Fruit fly (Drosophila melanogaster) whole organism, pupa: ENCODE results near the gene hep.
A peak's percentile ranks its signal among the peaks of the same experiment; 100 is the strongest.

ENCODE experiments used
- CG10348 ChIP-seq: fragments of 200-800 bp; sonication (Bioruptor generic); IDR thresholded peaks from 2 replicates; pipeline ENCODE4 v1.3.6; 2022; ENCODE audit warnings: missing biosample characterization, missing genetic modification characterization
- CG12605 ChIP-seq: fragments of 200-800 bp; sonication (Bioruptor generic); IDR thresholded peaks from 2 replicates; pipeline ENCODE4 v1.3.6; 2022; ENCODE audit warnings: missing biosample characterization, missing genetic modification characterization
- CG13204 ChIP-seq: fragments of 200-800 bp; sonication (Bioruptor generic); optimal IDR thresholded peaks from 2 replicates; lab custom pipeline; 2018; ENCODE audit warnings: missing biosample characterization, mild to moderate bottlenecking, missing genetic modification characterization, moderate library complexity
- CG14655 ChIP-seq: fragments of 200-800 bp; sonication (Bioruptor generic); optimal IDR thresholded peaks from 3 replicates; lab custom pipeline; 2017; ENCODE audit warnings: mild to moderate bottlenecking, missing biosample characterization, missing genetic modification reagents, missing genetic modification characterization
- CG15710 ChIP-seq: fragments of 200-800 bp; sonication (Bioruptor generic); optimal IDR thresholded peaks from 2 replicates; lab custom pipeline; 2018; ENCODE audit warnings: missing biosample characterization, mild to moderate bottlenecking, missing genetic modification characterization, moderate library complexity
- CG17806 ChIP-seq: fragments of 200-800 bp; sonication (Bioruptor generic); optimal IDR thresholded peaks from 2 replicates; lab custom pipeline; 2018; ENCODE audit warnings: missing biosample characterization, mild to moderate bottlenecking, missing genetic modification characterization, moderate library complexity
- CG32121 ChIP-seq: fragments of 200-800 bp; sonication (Bioruptor generic); IDR thresholded peaks from 2 replicates; pipeline ENCODE4 v1.3.6; 2022; ENCODE audit warnings: missing biosample characterization, missing genetic modification characterization
- CG34367 ChIP-seq: fragments of 200-800 bp; sonication (Bioruptor generic); optimal IDR thresholded peaks from 2 replicates; lab custom pipeline; 2018; ENCODE audit warnings: missing biosample characterization, mild to moderate bottlenecking, missing genetic modification characterization
- CG4496 ChIP-seq: fragments of 200-800 bp; sonication (Bioruptor generic); IDR thresholded peaks from 3 replicates; pipeline ENCODE4 v1.3.6; 2022; ENCODE audit warnings: missing biosample characterization, missing genetic modification characterization
- CG8159 ChIP-seq: fragments of 200-800 bp; sonication (Bioruptor generic); optimal IDR thresholded peaks from 3 replicates; lab custom pipeline; 2018; ENCODE audit warnings: missing biosample characterization, mild to moderate bottlenecking, missing genetic modification characterization, moderate library complexity
- CG8301 ChIP-seq: fragments of 200-800 bp; sonication (Bioruptor generic); optimal IDR thresholded peaks from 2 replicates; lab custom pipeline; 2018; ENCODE audit warnings: missing biosample characterization, mild to moderate bottlenecking, missing genetic modification characterization
- CG9948 ChIP-seq: fragments of 200-800 bp; sonication (Bioruptor generic); optimal IDR thresholded peaks from 2 replicates; lab custom pipeline; 2018; ENCODE audit warnings: missing biosample characterization, mild to moderate bottlenecking, missing genetic modification characterization, moderate library complexity
- D1 ChIP-seq: fragments of 200-800 bp; sonication (Bioruptor generic); optimal IDR thresholded peaks from 2 replicates; lab custom pipeline; 2018; ENCODE audit warnings: missing biosample characterization, mild to moderate bottlenecking, missing genetic modification characterization, moderate library complexity
- EcR ChIP-seq: fragments of 200-800 bp; sonication (Bioruptor generic); optimal IDR thresholded peaks from 3 replicates; lab custom pipeline; 2019; ENCODE audit warnings: missing biosample characterization, missing genetic modification characterization, mild to moderate bottlenecking, moderate library complexity, missing genetic modification reagents
- Ets98B ChIP-seq: fragments of 200-800 bp; sonication (Bioruptor generic); IDR thresholded peaks from 2 replicates; pipeline ENCODE4 v1.3.6; 2022; ENCODE audit warnings: missing biosample characterization, missing genetic modification characterization
- Pif1A ChIP-seq: fragments of 200-800 bp; sonication (Bioruptor generic); optimal IDR thresholded peaks from 3 replicates; lab custom pipeline; 2016; ENCODE audit warnings: missing biosample characterization, missing genetic modification characterization
- Pif1B ChIP-seq: fragments of 200-800 bp; sonication (Bioruptor generic); optimal IDR thresholded peaks from 3 replicates; lab custom pipeline; 2016; ENCODE audit warnings: missing biosample characterization, missing genetic modification characterization
- Snoo ChIP-seq: fragments of 200-800 bp; sonication (Bioruptor generic); optimal IDR thresholded peaks from 3 replicates; lab custom pipeline; 2017; ENCODE audit warnings: missing biosample characterization, mild to moderate bottlenecking, missing genetic modification characterization, inconsistent platforms
- fd96Ca ChIP-seq: fragments of 200-800 bp; sonication (Bioruptor generic); IDR thresholded peaks from 3 replicates; pipeline ENCODE4 v1.3.6; 2022; ENCODE audit warnings: missing biosample characterization, missing genetic modification characterization
- gl ChIP-seq: fragments of 200-800 bp; sonication (Bioruptor generic); optimal IDR thresholded peaks from 2 replicates; lab custom pipeline; 2018; ENCODE audit warnings: missing biosample characterization, mild to moderate bottlenecking, missing genetic modification characterization
- rn ChIP-seq: fragments of 200-800 bp; sonication (Bioruptor generic); IDR thresholded peaks from 2 replicates; pipeline ENCODE4 v1.3.6; 2022; ENCODE audit warnings: missing biosample characterization, missing genetic modification characterization

The hep gene

DNA sequence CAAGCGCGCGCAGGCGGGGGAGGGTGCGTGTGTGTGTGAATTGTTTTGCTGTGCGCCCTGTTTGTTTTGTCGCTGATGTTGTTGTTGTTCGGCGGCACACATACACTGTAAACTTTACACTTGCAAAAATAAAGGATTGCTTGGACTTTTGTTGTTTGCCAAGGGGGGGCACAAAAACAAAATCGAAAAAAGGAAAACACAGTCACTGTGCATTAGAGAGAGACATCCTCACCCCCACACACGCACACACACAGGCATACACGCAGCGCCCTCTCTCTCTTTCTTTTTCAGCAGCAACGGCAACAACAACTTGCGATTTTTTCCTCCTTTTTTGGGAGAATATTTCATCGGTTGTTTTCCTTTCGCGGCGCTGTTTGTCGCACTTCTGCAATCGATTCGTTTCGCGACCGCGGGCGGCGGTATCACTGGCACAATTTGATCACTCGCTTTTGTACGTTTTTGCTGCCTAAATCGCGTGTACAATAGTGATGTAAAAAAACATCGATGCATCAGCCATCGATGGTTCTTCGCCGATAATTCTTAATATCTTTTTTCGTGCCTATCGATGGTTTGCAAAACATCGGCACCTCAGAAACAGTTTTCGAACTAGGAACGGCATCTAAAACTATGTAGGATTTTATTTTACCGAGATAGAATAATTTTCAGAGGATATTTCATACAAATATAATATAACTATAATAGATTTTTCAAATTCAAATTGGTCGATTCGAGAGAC, at the start of gene hep:
Gene hep, minus strand, starts transcription at position 515 of the 736 bp plus-strand sequence.
- peak; percentile 30 for TF ChIP-seq CG8301
- TF ChIP-seq CG17806 (tag; lab: Kevin White, UChicago) = no peak
- 0 out of 3 replicates have a peak, but pooled peaks have one; percentile 13 for TF ChIP-seq fd96Ca (GFP tag; lab: Robert Waterston, UW)
- no peak for TF ChIP-seq CG10348
- peak; percentile 12 for TF ChIP-seq CG8159 (tag; lab: Kevin White, UChicago)
- TF ChIP-seq Ets98B (GFP tag; lab: Robert Waterston, UW) = no peak
- TF ChIP-seq CG9948 (tag; lab: Kevin White, UChicago) = no peak
- no peak for TF ChIP-seq Pif1B
- TF ChIP-seq D1 (tag; lab: Kevin White, UChicago) = no peak
- TF ChIP-seq rn (GFP tag; lab: Robert Waterston, UW) = no peak
- TF ChIP-seq CG34367 (tag; lab: Kevin White, UChicago) = no peak
- no peak for TF ChIP-seq CG13204 (GFP tag; lab: Kevin White, UChicago)
- no peak for TF ChIP-seq gl (tag; lab: Kevin White, UChicago)
- 0 out of 2 replicates have a peak, but pooled peaks have one; percentile 42 for TF ChIP-seq CG32121 (GFP tag; lab: Robert Waterston, UW)
- no peak for TF ChIP-seq Snoo (tag; lab: Kevin White, UChicago)
- TF ChIP-seq CG15710 (tag; lab: Kevin White, UChicago) = no peak
- TF ChIP-seq CG4496 (GFP tag; lab: Robert Waterston, UW) = no peak
- TF ChIP-seq Pif1A (GFP tag; lab: Kevin White, UChicago) = no peak

- TF ChIP-seq CG12605 (no peak), CG8301 (peak; percentile 47), CG8159 (tag; lab: Kevin White, UChicago) (no peak), CG32121 (GFP tag; lab: Robert Waterston, UW) (no peak), D1 (tag; lab: Kevin White, UChicago) (no peak), Pif1A (GFP tag; lab: Kevin White, UChicago) (no peak), CG10348 (no peak), CG4496 (GFP tag; lab: Robert Waterston, UW) (peak; percentile 45; the same call in 1 of the 3 replicates), Pif1B (no peak), fd96Ca (GFP tag; lab: Robert Waterston, UW) (no peak), rn (GFP tag; lab: Robert Waterston, UW) (no peak), CG15710 (tag; lab: Kevin White, UChicago) (no peak), gl (tag; lab: Kevin White, UChicago) (no peak), Snoo (tag; lab: Kevin White, UChicago) (no peak), CG14655 (GFP tag; lab: Kevin White, UChicago) (peak; percentile 52), CG13204 (GFP tag; lab: Kevin White, UChicago) (no peak), CG17806 (tag; lab: Kevin White, UChicago) (no peak), CG34367 (tag; lab: Kevin White, UChicago) (no peak), Ets98B (GFP tag; lab: Robert Waterston, UW) (peak; percentile 39; the same call in 1 of the 2 replicates), CG9948 (tag; lab: Kevin White, UChicago) (no peak), EcR (GFP tag; lab: Kevin White, UChicago) (no peak)
These were observed 48.7 kb upstream of the hep start, which contains the start of gene CG32645 for dm6 chrX:13138887-13139286. TSS of gene CG32645 (plus strand) at chrX:13139199.

DNA sequence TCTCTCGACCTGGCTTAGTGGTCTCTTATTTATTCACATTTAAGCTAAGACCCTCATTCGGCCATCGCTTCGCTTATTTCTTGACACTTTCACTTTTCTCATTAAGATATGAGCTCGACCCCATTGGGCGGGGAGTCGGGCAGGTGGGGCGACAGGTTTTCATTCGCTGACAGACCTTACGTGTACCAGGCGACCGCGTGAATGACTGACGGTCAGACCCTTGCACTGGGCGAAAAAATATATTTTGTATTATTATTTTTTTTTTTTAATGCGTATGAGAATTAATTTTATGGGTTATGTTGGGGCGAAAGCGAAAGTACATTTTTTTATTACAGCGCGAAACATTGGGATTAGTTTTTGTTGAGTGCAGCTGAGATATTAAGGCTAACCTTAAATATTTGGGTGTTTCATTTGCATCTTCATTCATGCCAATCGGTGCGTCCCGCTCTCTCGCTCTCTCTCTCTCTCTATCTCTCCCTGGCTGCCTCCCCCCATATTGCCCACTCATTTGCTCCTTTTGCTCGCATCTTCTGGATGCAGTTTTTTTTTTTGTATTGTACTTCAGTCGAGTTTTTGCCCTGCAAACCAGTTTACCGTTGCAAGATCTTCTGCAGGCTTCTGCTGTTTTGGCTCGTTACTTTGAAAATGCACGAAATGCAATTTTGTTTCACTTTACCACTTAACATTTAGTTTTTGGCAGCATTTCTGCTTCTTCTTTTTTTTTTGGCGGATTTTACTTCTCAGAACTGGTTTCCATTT, 46.9 kb upstream of the hep start:
- peak; percentile 18 for TF ChIP-seq CG9948 (tag; lab: Kevin White, UChicago)
- no peak for TF ChIP-seq CG34367 (tag; lab: Kevin White, UChicago)
- TF ChIP-seq CG17806 (tag; lab: Kevin White, UChicago) = peak; percentile 15
- TF ChIP-seq CG8159 (tag; lab: Kevin White, UChicago) = peak; percentile 55
- peak; percentile 68 for TF ChIP-seq CG4496 (GFP tag; lab: Robert Waterston, UW)
- no peak for TF ChIP-seq CG32121 (GFP tag; lab: Robert Waterston, UW)
- TF ChIP-seq D1 (tag; lab: Kevin White, UChicago) = no peak
- TF ChIP-seq CG13204 (GFP tag; lab: Kevin White, UChicago) = peak; percentile 49
- no peak for TF ChIP-seq CG10348
- TF ChIP-seq CG8301 = no peak
- TF ChIP-seq EcR (GFP tag; lab: Kevin White, UChicago) = peak; percentile 26
- peak; percentile 80 for TF ChIP-seq Pif1A (GFP tag; lab: Kevin White, UChicago)
- peak; percentile 31; the same call in 1 of the 3 replicates for TF ChIP-seq fd96Ca (GFP tag; lab: Robert Waterston, UW)
- TF ChIP-seq Pif1B = peak; percentile 83
- TF ChIP-seq gl (tag; lab: Kevin White, UChicago) = peak; percentile 45
- TF ChIP-seq Ets98B (GFP tag; lab: Robert Waterston, UW) = peak; percentile 25; the same call in 1 of the 2 replicates
- TF ChIP-seq CG14655 (GFP tag; lab: Kevin White, UChicago) = peak; percentile 44
- TF ChIP-seq Snoo (tag; lab: Kevin White, UChicago) = peak; percentile 69
- TF ChIP-seq rn (GFP tag; lab: Robert Waterston, UW) = 0 out of 2 replicates have a peak, but pooled peaks have one; percentile 28
- peak; percentile 48 for TF ChIP-seq CG15710 (tag; lab: Kevin White, UChicago)
- no peak for TF ChIP-seq CG12605

dm6 chrX:13135702-13136101, 45.5 kb upstream of the hep start:
- TF ChIP-seq fd96Ca (GFP tag; lab: Robert Waterston, UW) = peak; percentile 72; the same call in 2 of the 3 replicates
- peak; percentile 63; the same call in 1 of the 2 replicates for TF ChIP-seq CG32121 (GFP tag; lab: Robert Waterston, UW)
- TF ChIP-seq CG4496 (GFP tag; lab: Robert Waterston, UW) = peak; percentile 79; the same call in 2 of the 3 replicates
- peak; percentile 39 for TF ChIP-seq CG8301
- TF ChIP-seq CG14655 (GFP tag; lab: Kevin White, UChicago) = peak; percentile 1
- peak; percentile 41 for TF ChIP-seq Pif1B
- TF ChIP-seq EcR (GFP tag; lab: Kevin White, UChicago) = no peak
- no peak for TF ChIP-seq gl (tag; lab: Kevin White, UChicago)
- peak; percentile 13 for TF ChIP-seq CG8159 (tag; lab: Kevin White, UChicago)
- no peak for TF ChIP-seq CG12605
- no peak for TF ChIP-seq CG10348
- TF ChIP-seq CG13204 (GFP tag; lab: Kevin White, UChicago) = no peak
- TF ChIP-seq Pif1A (GFP tag; lab: Kevin White, UChicago) = peak; percentile 54
- TF ChIP-seq Ets98B (GFP tag; lab: Robert Waterston, UW) = peak; percentile 60
- TF ChIP-seq CG9948 (tag; lab: Kevin White, UChicago) = no peak
- TF ChIP-seq rn (GFP tag; lab: Robert Waterston, UW) = no peak
- no peak for TF ChIP-seq CG15710 (tag; lab: Kevin White, UChicago)
- no peak for TF ChIP-seq D1 (tag; lab: Kevin White, UChicago)
- TF ChIP-seq CG17806 (tag; lab: Kevin White, UChicago) = peak; percentile 32
- peak; percentile 38 for TF ChIP-seq Snoo (tag; lab: Kevin White, UChicago)
- no peak for TF ChIP-seq CG34367 (tag; lab: Kevin White, UChicago)
